Fruit fly (Drosophila melanogaster): Measurements from ENCODE around the gene NijA.

DNA sequence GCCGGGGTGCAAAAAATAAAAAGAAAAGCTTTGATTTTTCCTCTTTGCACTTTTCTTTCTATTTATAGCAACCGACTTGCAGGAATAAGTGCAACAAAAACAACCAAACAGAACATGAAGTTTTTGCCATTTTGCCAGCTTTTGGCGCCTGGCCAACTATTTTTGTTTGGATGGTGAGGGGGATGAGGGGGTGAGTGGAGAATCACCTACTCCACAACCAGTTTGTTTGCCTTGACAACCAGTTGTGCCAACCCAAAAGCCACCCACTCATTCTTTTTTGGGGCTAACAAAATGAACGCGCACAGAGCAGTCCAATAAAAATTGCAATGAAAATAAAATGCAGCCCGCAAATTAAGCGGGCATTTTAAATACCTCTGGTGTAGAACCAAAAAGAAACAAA is 39.4 kb downstream of the NijA start:
- TF ChIP-seq da (GFP tag; optimal IDR thresholded peaks at IDR 0.05) (no peak), sr (GFP tag; IDR thresholded peaks at IDR 0.05) (no peak), sima (GFP tag; optimal IDR thresholded peaks at IDR 0.05) (no peak), CG2889 (GFP tag; IDR thresholded peaks at IDR 0.05) (no peak), Dfd (GFP tag; optimal IDR thresholded peaks at IDR 0.05) (no peak), al (GFP tag; IDR thresholded peaks at IDR 0.05) (no peak), CG1602 (GFP tag; optimal IDR thresholded peaks at IDR 0.05) (no peak), unpg (GFP tag; optimal IDR thresholded peaks at IDR 0.05) (no peak), dysf (GFP tag; IDR thresholded peaks at IDR 0.05) (no peak), gsb (GFP tag; IDR thresholded peaks at IDR 0.05) (no peak), cas (GFP tag; IDR thresholded peaks at IDR 0.05) (no peak)
